Fruit fly (Drosophila melanogaster) whole organism, pupa: Measurements from ENCODE around the gene rha.
A peak's percentile ranks its signal among the peaks of the same experiment; 100 is the strongest.

Source experiments
- CG10348 ChIP-seq: fragments of 200-800 bp; sonication (Bioruptor generic); IDR thresholded peaks from 2 replicates; pipeline ENCODE4 v1.3.6; 2022; ENCODE audit warnings: missing biosample characterization, missing genetic modification characterization
- CG12605 ChIP-seq: fragments of 200-800 bp; sonication (Bioruptor generic); IDR thresholded peaks from 2 replicates; pipeline ENCODE4 v1.3.6; 2022; ENCODE audit warnings: missing biosample characterization, missing genetic modification characterization
- CG13204 ChIP-seq: fragments of 200-800 bp; sonication (Bioruptor generic); optimal IDR thresholded peaks from 2 replicates; lab custom pipeline; 2018; ENCODE audit warnings: missing biosample characterization, mild to moderate bottlenecking, missing genetic modification characterization, moderate library complexity
- CG15710 ChIP-seq: fragments of 200-800 bp; sonication (Bioruptor generic); optimal IDR thresholded peaks from 2 replicates; lab custom pipeline; 2018; ENCODE audit warnings: missing biosample characterization, mild to moderate bottlenecking, missing genetic modification characterization, moderate library complexity
- CG34367 ChIP-seq: fragments of 200-800 bp; sonication (Bioruptor generic); optimal IDR thresholded peaks from 2 replicates; lab custom pipeline; 2018; ENCODE audit warnings: missing biosample characterization, mild to moderate bottlenecking, missing genetic modification characterization
- CG4496 ChIP-seq: fragments of 200-800 bp; sonication (Bioruptor generic); IDR thresholded peaks from 3 replicates; pipeline ENCODE4 v1.3.6; 2022; ENCODE audit warnings: missing biosample characterization, missing genetic modification characterization
- CG9948 ChIP-seq: fragments of 200-800 bp; sonication (Bioruptor generic); optimal IDR thresholded peaks from 2 replicates; lab custom pipeline; 2018; ENCODE audit warnings: missing biosample characterization, mild to moderate bottlenecking, missing genetic modification characterization, moderate library complexity
- D1 ChIP-seq: fragments of 200-800 bp; sonication (Bioruptor generic); optimal IDR thresholded peaks from 2 replicates; lab custom pipeline; 2018; ENCODE audit warnings: missing biosample characterization, mild to moderate bottlenecking, missing genetic modification characterization, moderate library complexity
- EcR ChIP-seq: fragments of 200-800 bp; sonication (Bioruptor generic); optimal IDR thresholded peaks from 3 replicates; lab custom pipeline; 2019; ENCODE audit warnings: missing biosample characterization, missing genetic modification characterization, mild to moderate bottlenecking, moderate library complexity, missing genetic modification reagents
- Ets98B ChIP-seq: fragments of 200-800 bp; sonication (Bioruptor generic); IDR thresholded peaks from 2 replicates; pipeline ENCODE4 v1.3.6; 2022; ENCODE audit warnings: missing biosample characterization, missing genetic modification characterization
- Pif1A ChIP-seq: fragments of 200-800 bp; sonication (Bioruptor generic); optimal IDR thresholded peaks from 3 replicates; lab custom pipeline; 2016; ENCODE audit warnings: missing biosample characterization, missing genetic modification characterization
- Pif1B ChIP-seq: fragments of 200-800 bp; sonication (Bioruptor generic); optimal IDR thresholded peaks from 3 replicates; lab custom pipeline; 2016; ENCODE audit warnings: missing biosample characterization, missing genetic modification characterization
- gl ChIP-seq: fragments of 200-800 bp; sonication (Bioruptor generic); optimal IDR thresholded peaks from 2 replicates; lab custom pipeline; 2018; ENCODE audit warnings: missing biosample characterization, mild to moderate bottlenecking, missing genetic modification characterization

- TF ChIP-seq CG12605 (GFP tag; lab: Robert Waterston, UW) (0 out of 2 replicates have a peak, but pooled peaks have one; percentile 20), Pif1A (GFP tag; lab: Kevin White, UChicago) (no peak), gl (tag; lab: Kevin White, UChicago) (no peak), Ets98B (GFP tag; lab: Robert Waterston, UW) (peak; percentile 21; the same call in 1 of the 2 replicates), EcR (no peak), D1 (tag; lab: Kevin White, UChicago) (no peak), Pif1B (GFP tag; lab: Kevin White, UChicago) (no peak), CG34367 (no peak), CG10348 (no peak), CG9948 (tag; lab: Kevin White, UChicago) (no peak), CG13204 (GFP tag; lab: Kevin White, UChicago) (no peak), CG4496 (GFP tag; lab: Robert Waterston, UW) (peak; percentile 59; the same call in 2 of the 3 replicates), CG15710 (tag; lab: Kevin White, UChicago) (no peak)
Measured at dm6 chr3R:25329079-25329478, 11.0 kb upstream of the rha start, which contains the start of gene CHKov1.
